Worm (Caenorhabditis elegans) whole organism, L4/young adult: ENCODE results near the gene cest-9.1.

Source experiments
- W03F9.2 ChIP-seq: fragments of 150-350 bp; optimal IDR thresholded peaks from 2 replicates; lab custom pipeline; 2014; ENCODE audit warnings: missing biosample characterization, missing genetic modification characterization
- dao-5 ChIP-seq: sonication (generic microtip); optimal IDR thresholded peaks from 2 replicates; lab custom pipeline; 2016; ENCODE audit warnings: missing genotype, missing genetic modification characterization, moderate library complexity, missing compliant biosample characterization

- no peak for TF ChIP-seq dao-5 (tag; lab: Kevin White, UChicago)
- TF ChIP-seq W03F9.2 (tag; lab: Kevin White, UChicago): no peak
These were observed 39.4 kb upstream of the cest-9.1 start for ce11 chrX:12186592-12186991.
